Worm (Caenorhabditis elegans) whole organism, young adult: ENCODE results near the gene C47G2.4.

Experiments
- B0336.3 ChIP-seq: fragments of 200-800 bp; sonication (Bioruptor generic); IDR thresholded peaks from 2 replicates; pipeline ENCODE4 v1.3.6; 2022; ENCODE audit warnings: missing genetic modification characterization, missing compliant biosample characterization
- D2030.7 ChIP-seq: fragments of 200-800 bp; sonication (Bioruptor generic); IDR thresholded peaks from 2 replicates; pipeline ENCODE4 v1.3.6; 2022; ENCODE audit warnings: missing genetic modification reagents, missing genetic modification characterization, missing compliant biosample characterization
- F22D6.2 ChIP-seq: sonication (generic microtip); optimal IDR thresholded peaks from 2 replicates; lab custom pipeline; 2016; ENCODE audit warnings: mild to moderate bottlenecking, missing genetic modification characterization, missing compliant biosample characterization
- F23B12.7 ChIP-seq: sonication (generic microtip); optimal IDR thresholded peaks from 2 replicates; lab custom pipeline; 2017; ENCODE audit warnings: missing genetic modification characterization, mild to moderate bottlenecking, missing compliant biosample characterization, antibody characterized with exemption, moderate library complexity; ENCODE audit not compliant: insufficient read depth
- F39B2.1 ChIP-seq: fragments of 200-800 bp; sonication (Bioruptor generic); IDR thresholded peaks from 2 replicates; pipeline ENCODE4 v1.3.6; 2022; ENCODE audit warnings: missing genetic modification reagents, missing genetic modification characterization, missing compliant biosample characterization
- F52B5.7 ChIP-seq: sonication (generic microtip); optimal IDR thresholded peaks from 2 replicates; lab custom pipeline; 2016; ENCODE audit warnings: mild to moderate bottlenecking, missing genetic modification characterization, missing compliant biosample characterization
- K11D2.4 ChIP-seq: fragments of 200-800 bp; sonication (Bioruptor generic); IDR thresholded peaks from 2 replicates; pipeline ENCODE4 v1.3.6; 2022; ENCODE audit warnings: missing genetic modification reagents, missing genetic modification characterization, missing compliant biosample characterization
- T07F8.4 ChIP-seq: sonication (generic microtip); optimal IDR thresholded peaks from 2 replicates; lab custom pipeline; 2016; ENCODE audit warnings: mild to moderate bottlenecking, missing genetic modification characterization, moderate library complexity, missing compliant biosample characterization
- Y53G8AR.9 ChIP-seq: fragments of 200-800 bp; sonication (Bioruptor generic); conservative IDR thresholded peaks from 2 replicates; pipeline ENCODE4 v1.3.6; 2022; ENCODE audit warnings: missing genetic modification reagents, missing genetic modification characterization, missing compliant biosample characterization
- Y95B8A.8 ChIP-seq: fragments of 200-800 bp; sonication (Bioruptor generic); IDR thresholded peaks from 2 replicates; pipeline ENCODE4 v1.3.6; 2022; ENCODE audit warnings: missing genetic modification reagents, missing genetic modification characterization, missing compliant biosample characterization
- aptf-3 ChIP-seq: fragments of 200-800 bp; sonication (Bioruptor generic); IDR thresholded peaks from 2 replicates; pipeline ENCODE4 v1.3.6; 2022; ENCODE audit warnings: missing genetic modification characterization, missing compliant biosample characterization
- bed-1 ChIP-seq: fragments of 200-800 bp; sonication (Bioruptor generic); IDR thresholded peaks from 2 replicates; pipeline ENCODE4 v1.3.6; 2022; ENCODE audit warnings: missing genetic modification reagents, missing genetic modification characterization, missing compliant biosample characterization
- ccch-3 ChIP-seq: fragments of 200-800 bp; sonication (Bioruptor generic); optimal IDR thresholded peaks from 2 replicates; lab custom pipeline; 2018; ENCODE audit warnings: mild to moderate bottlenecking, missing genetic modification characterization, missing compliant biosample characterization
- cebp-1 ChIP-seq, 2 experiments: fragments of 200-800 bp in 1 of 2; sonication (Bioruptor generic) in 1 of 2; sonication (generic microtip) in 1 of 2; IDR thresholded peaks in 1 of 2; optimal IDR thresholded peaks in 1 of 2; 2 replicates each; pipeline versions ENCODE4 v1.3.6 to Lab custom; 2017 to 2022; ENCODE audit warnings: missing compliant biosample characterization in 2 of 2, missing genetic modification characterization in 2 of 2, mild to moderate bottlenecking in 1 of 2, missing genetic modification reagents in 1 of 2, moderate library complexity in 1 of 2
- cebp-2 ChIP-seq: fragments of 200-800 bp; sonication (Bioruptor generic); IDR thresholded peaks from 2 replicates; pipeline ENCODE4 v1.3.6; 2022; ENCODE audit warnings: missing genetic modification characterization, missing compliant biosample characterization
- ceh-27 ChIP-seq: fragments of 200-800 bp; sonication (Bioruptor generic); optimal IDR thresholded peaks from 2 replicates; lab custom pipeline; 2018; ENCODE audit warnings: mild to moderate bottlenecking, missing genetic modification characterization, moderate library complexity, missing compliant biosample characterization
- ceh-40 ChIP-seq: fragments of 200-800 bp; sonication (Bioruptor generic); IDR thresholded peaks from 2 replicates; pipeline ENCODE4 v1.3.6; 2022; ENCODE audit warnings: missing genetic modification characterization, missing compliant biosample characterization
- dox-1 ChIP-seq: fragments of 200-800 bp; sonication (Bioruptor generic); IDR thresholded peaks from 2 replicates; pipeline ENCODE4 v1.3.6; 2022; ENCODE audit warnings: missing genetic modification reagents, missing genetic modification characterization, missing compliant biosample characterization
- dpl-1 ChIP-seq: fragments of 150-350 bp; optimal IDR thresholded peaks from 2 replicates; lab custom pipeline; 2014; ENCODE audit warnings: missing biosample characterization, missing genetic modification reagents, missing genetic modification characterization
- efl-1 ChIP-seq: fragments of 150-350 bp; optimal IDR thresholded peaks from 2 replicates; lab custom pipeline; 2014; ENCODE audit warnings: missing biosample characterization, missing genetic modification reagents, missing genetic modification characterization
- him-1 ChIP-seq: sonication (generic microtip); optimal IDR thresholded peaks from 2 replicates; lab custom pipeline; 2016; ENCODE audit warnings: missing genotype, missing genetic modification reagents, missing genetic modification characterization, missing compliant biosample characterization
- hlh-26 ChIP-seq: fragments of 200-800 bp; sonication (Bioruptor generic); conservative IDR thresholded peaks from 2 replicates; pipeline ENCODE4 v1.3.6; 2022; ENCODE audit warnings: missing genetic modification reagents, missing genetic modification characterization, missing compliant biosample characterization
- hmg-1.2 ChIP-seq: fragments of 200-800 bp; sonication (Bioruptor generic); IDR thresholded peaks from 2 replicates; pipeline ENCODE4 v1.3.6; 2022; ENCODE audit warnings: missing genetic modification reagents, missing genetic modification characterization, missing compliant biosample characterization
- hmg-20 ChIP-seq: fragments of 200-800 bp; sonication (Bioruptor generic); IDR thresholded peaks from 2 replicates; pipeline ENCODE4 v1.3.6; 2022; ENCODE audit warnings: missing genetic modification reagents, missing genetic modification characterization, missing compliant biosample characterization
- lin-40 ChIP-seq: sonication (generic microtip); optimal IDR thresholded peaks from 2 replicates; lab custom pipeline; 2016; ENCODE audit warnings: missing genetic modification characterization, mild to moderate bottlenecking, missing compliant biosample characterization, missing genotype, missing genetic modification reagents
- lsl-1 ChIP-seq: fragments of 200-800 bp; sonication (Bioruptor generic); optimal IDR thresholded peaks from 2 replicates; lab custom pipeline; 2018; ENCODE audit warnings: mild to moderate bottlenecking, missing genetic modification characterization, moderate library complexity, missing compliant biosample characterization
- madf-3 ChIP-seq: fragments of 200-800 bp; sonication (Bioruptor generic); IDR thresholded peaks from 2 replicates; pipeline ENCODE4 v1.3.6; 2022; ENCODE audit warnings: missing genetic modification reagents, missing genetic modification characterization, missing compliant biosample characterization
- madf-8 ChIP-seq: fragments of 200-800 bp; sonication (Bioruptor generic); conservative IDR thresholded peaks from 2 replicates; pipeline ENCODE4 v1.3.6; 2022; ENCODE audit warnings: missing genetic modification reagents, missing genetic modification characterization, missing compliant biosample characterization
- mel-28 ChIP-seq: sonication (generic microtip); optimal IDR thresholded peaks from 2 replicates; lab custom pipeline; 2016; ENCODE audit warnings: borderline replicate concordance, mild to moderate bottlenecking, missing genetic modification characterization, missing compliant biosample characterization
- nfya-2 ChIP-seq: fragments of 200-800 bp; sonication (Bioruptor generic); IDR thresholded peaks from 2 replicates; pipeline ENCODE4 v1.3.6; 2022; ENCODE audit warnings: missing genetic modification reagents, missing genetic modification characterization, missing compliant biosample characterization
- nhr-179 ChIP-seq: sonication (generic microtip); optimal IDR thresholded peaks from 2 replicates; lab custom pipeline; 2016; ENCODE audit warnings: mild to moderate bottlenecking, missing genetic modification characterization, missing compliant biosample characterization
- nhr-27 ChIP-seq: fragments of 200-800 bp; sonication (Bioruptor generic); optimal IDR thresholded peaks from 2 replicates; lab custom pipeline; 2018; ENCODE audit warnings: mild to moderate bottlenecking, missing genetic modification characterization, moderate library complexity, missing compliant biosample characterization
- pbrm-1 ChIP-seq: fragments of 200-800 bp; sonication (Bioruptor generic); IDR thresholded peaks from 2 replicates; pipeline ENCODE4 v1.3.6; 2022; ENCODE audit warnings: missing genetic modification reagents, missing genetic modification characterization, missing compliant biosample characterization
- pha-4 ChIP-seq: fragments of 150-350 bp; sonication (generic microtip); optimal IDR thresholded peaks from 2 replicates; lab custom pipeline; 2014; ENCODE audit warnings: missing biosample characterization, missing genetic modification reagents, missing genetic modification characterization
- rcor-1 ChIP-seq: fragments of 200-800 bp; sonication (Bioruptor generic); IDR thresholded peaks from 2 replicates; pipeline ENCODE4 v1.3.6; 2022; ENCODE audit warnings: missing genetic modification reagents, missing genetic modification characterization, missing compliant biosample characterization
- repo-1 ChIP-seq: sonication (generic microtip); optimal IDR thresholded peaks from 2 replicates; lab custom pipeline; 2017; ENCODE audit warnings: mild to moderate bottlenecking, missing genetic modification characterization, missing compliant biosample characterization
- rpc-1 ChIP-seq, 2 experiments: fragments of 150-350 bp in 1 of 2; sonication (generic microtip) in 1 of 2; optimal IDR thresholded peaks; 2 replicates each; lab custom pipeline; 2014 to 2018; ENCODE audit warnings: missing biosample characterization in 1 of 2, missing genetic modification characterization in 1 of 2, missing genetic modification reagents in 1 of 2, missing genotype in 1 of 2
- sdz-38 ChIP-seq: sonication (generic microtip); optimal IDR thresholded peaks from 2 replicates; lab custom pipeline; 2016; ENCODE audit warnings: missing genotype, missing genetic modification characterization, missing compliant biosample characterization
- snpc-1.3 ChIP-seq: sonication (generic microtip); optimal IDR thresholded peaks from 2 replicates; lab custom pipeline; 2017; ENCODE audit warnings: missing genetic modification characterization, mild to moderate bottlenecking, missing compliant biosample characterization, antibody characterized with exemption, moderate library complexity, missing genotype, missing genetic modification reagents; ENCODE audit not compliant: insufficient read depth
- sptf-2 ChIP-seq: fragments of 200-800 bp; sonication (Bioruptor generic); optimal IDR thresholded peaks from 2 replicates; lab custom pipeline; 2018; ENCODE audit warnings: mild to moderate bottlenecking, missing genetic modification characterization, missing compliant biosample characterization
- tbp1 ChIP-seq: fragments of 200-800 bp; sonication (Bioruptor generic); optimal IDR thresholded peaks from 2 replicates; lab custom pipeline; 2018; ENCODE audit warnings: mild to moderate bottlenecking, missing genetic modification characterization, missing compliant biosample characterization
- tbx-9 ChIP-seq: sonication (generic microtip); optimal IDR thresholded peaks from 2 replicates; lab custom pipeline; 2016; ENCODE audit warnings: borderline replicate concordance, missing genetic modification characterization, inconsistent platforms, missing compliant biosample characterization
- tlf-1 ChIP-seq: fragments of 200-800 bp; sonication (Bioruptor generic); optimal IDR thresholded peaks from 2 replicates; lab custom pipeline; 2018; ENCODE audit warnings: mild to moderate bottlenecking, missing genetic modification characterization, missing compliant biosample characterization
- ztf-26 ChIP-seq: sonication (generic microtip); optimal IDR thresholded peaks from 2 replicates; lab custom pipeline; 2017; ENCODE audit warnings: missing genetic modification characterization, missing compliant biosample characterization
- ztf-3 ChIP-seq: fragments of 200-800 bp; sonication (Bioruptor generic); optimal IDR thresholded peaks from 2 replicates; lab custom pipeline; 2018; ENCODE audit warnings: mild to moderate bottlenecking, missing genetic modification characterization, missing compliant biosample characterization
- ztf-6 ChIP-seq: fragments of 200-800 bp; sonication (Bioruptor generic); IDR thresholded peaks from 2 replicates; pipeline ENCODE4 v1.3.6; 2022; ENCODE audit warnings: missing genetic modification reagents, missing genetic modification characterization, missing compliant biosample characterization

Gene C47G2.4

DNA sequence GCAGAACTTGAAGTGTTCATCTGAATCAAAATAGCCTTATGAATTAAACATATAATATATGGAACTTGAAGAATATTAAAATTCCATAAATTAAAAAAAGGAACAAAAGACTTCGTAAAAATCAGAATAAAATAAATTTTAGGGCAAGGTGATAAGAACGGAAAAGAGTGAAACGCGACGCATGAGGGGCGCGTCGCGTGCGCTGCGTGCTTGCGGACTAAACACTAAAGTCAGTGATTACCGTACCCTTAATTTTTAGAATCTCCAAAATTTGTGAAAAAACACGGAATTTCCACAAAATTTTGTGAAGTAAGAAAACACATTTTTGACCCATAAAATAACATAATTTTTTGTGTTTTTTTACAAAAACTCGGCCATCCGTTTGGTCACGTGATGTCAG lies 32.2 kb downstream of the C47G2.4 start, which contains the start of gene T05B9.1 (continued):
- TF ChIP-seq lsl-1 (GFP tag; lab: Kevin White, UChicago) (peak; percentile 81), aptf-3 (no peak), lin-40 (tag; lab: Kevin White, UChicago) (no peak), nhr-179 (tag; lab: Kevin White, UChicago) (no peak), madf-8 (GFP tag; lab: Robert Waterston, UW) (no peak), K11D2.4 (GFP tag; lab: Robert Waterston, UW) (no peak), dox-1 (0 out of 2 replicates have a peak, but pooled peaks have one; percentile 6), tlf-1 (no peak), rcor-1 (GFP tag; lab: Robert Waterston, UW) (no peak), Y53G8AR.9 (GFP tag; lab: Robert Waterston, UW) (no peak), nhr-27 (no peak), cebp-1 (GFP tag; IDR thresholded peaks at IDR 0.05; lab: Robert Waterston, UW) (no peak), cebp-1 (tag; optimal IDR thresholded peaks at IDR 0.05; lab: Kevin White, UChicago) (no peak), repo-1 (tag; lab: Kevin White, UChicago) (no peak), mel-28 (no peak), nfya-2 (GFP tag; lab: Robert Waterston, UW) (no peak), F39B2.1 (GFP tag; lab: Robert Waterston, UW) (no peak), rpc-1 (optimal IDR thresholded peaks at IDR 0.05; lab: Kevin White, UChicago) (no peak), rpc-1 (tag; optimal IDR thresholded peaks at IDR 0.05; lab: Kevin White, UChicago) (no peak)

DNA sequence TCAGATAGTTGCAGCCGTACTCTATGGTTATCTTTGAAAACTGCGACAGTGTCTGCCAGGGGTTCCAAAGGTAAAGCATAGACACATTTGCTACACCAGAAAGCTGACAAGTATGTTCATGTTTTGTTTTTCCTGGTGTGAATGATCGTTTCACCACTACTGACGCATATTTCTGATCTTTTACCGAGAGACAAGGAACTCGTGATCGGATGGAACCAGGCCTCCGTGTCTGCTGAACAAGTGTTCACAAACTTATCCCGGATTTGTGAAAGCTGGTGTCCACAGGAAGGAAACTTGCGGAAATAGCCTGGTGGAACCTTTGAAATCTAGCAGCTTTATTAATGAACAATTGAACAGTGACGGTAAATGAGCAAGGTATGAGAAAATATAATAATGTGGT lies 33.6 kb downstream of the C47G2.4 start:
- TF ChIP-seq sdz-38 (tag; lab: Kevin White, UChicago) (no peak), dpl-1 (GFP tag; lab: Kevin White, UChicago) (no peak), ztf-26 (tag; lab: Kevin White, UChicago) (no peak), tbp1 (peak; percentile 2), T07F8.4 (no peak), snpc-1.3 (tag; lab: Kevin White, UChicago) (no peak), F52B5.7 (tag; lab: Kevin White, UChicago) (peak; percentile 75), pbrm-1 (GFP tag; lab: Robert Waterston, UW) (0 out of 2 replicates have a peak, but pooled peaks have one; percentile 42), efl-1 (peak; percentile 13), D2030.7 (GFP tag; lab: Robert Waterston, UW) (0 out of 2 replicates have a peak, but pooled peaks have one; percentile 39), sptf-2 (no peak), Y95B8A.8 (GFP tag; lab: Robert Waterston, UW) (no peak), hmg-1.2 (GFP tag; lab: Robert Waterston, UW) (0 out of 2 replicates have a peak, but pooled peaks have one; percentile 30), B0336.3 (peak; percentile 83), madf-3 (0 out of 2 replicates have a peak, but pooled peaks have one; percentile 70), bed-1 (no peak), aptf-3 (no peak), hlh-26 (GFP tag; lab: Robert Waterston, UW) (no peak), tbx-9 (tag; lab: Kevin White, UChicago) (no peak), ccch-3 (GFP tag; lab: Kevin White, UChicago) (no peak), lin-40 (tag; lab: Kevin White, UChicago) (no peak), cebp-2 (no peak), ztf-6 (GFP tag; lab: Robert Waterston, UW) (no peak), madf-8 (GFP tag; lab: Robert Waterston, UW) (0 out of 2 replicates have a peak, but pooled peaks have one; percentile 13), ztf-3 (no peak), ceh-27 (GFP tag; lab: Kevin White, UChicago) (no peak), hmg-20 (no peak), him-1 (tag; lab: Kevin White, UChicago) (no peak), pha-4 (no peak), F23B12.7 (no peak), ceh-40 (GFP tag; lab: Robert Waterston, UW) (0 out of 2 replicates have a peak, but pooled peaks have one; percentile 37), Y53G8AR.9 (GFP tag; lab: Robert Waterston, UW) (peak; percentile 74; the same call in 1 of the 2 replicates), F22D6.2 (tag; lab: Kevin White, UChicago) (no peak), K11D2.4 (GFP tag; lab: Robert Waterston, UW) (no peak)
